Fruit fly (Drosophila melanogaster) Kc167 (cell line): Measurements from ENCODE around the gene Pka-C3.

ENCODE experiments used
- Myc ChIP-seq: fragments of >200 bp; optimal IDR thresholded peaks from 2 replicates; lab custom pipeline; 2017; ENCODE audit warnings: missing external identifiers
- Sin3A ChIP-seq: fragments of >200 bp; optimal IDR thresholded peaks from 2 replicates; lab custom pipeline; 2018; ENCODE audit warnings: missing external identifiers
- h ChIP-seq: fragments of >200 bp; optimal IDR thresholded peaks from 3 replicates; lab custom pipeline; 2018; ENCODE audit warnings: missing external identifiers
- insv ChIP-seq: fragments of >200 bp; optimal IDR thresholded peaks from 3 replicates; lab custom pipeline; 2018; ENCODE audit warnings: missing external identifiers
- psq ChIP-seq: fragments of >200 bp; optimal IDR thresholded peaks from 2 replicates; lab custom pipeline; 2017; ENCODE audit warnings: missing external identifiers
- ttk ChIP-seq: sonication (Bioruptor generic); optimal IDR thresholded peaks from 2 replicates; lab custom pipeline; 2017; ENCODE audit warnings: missing external identifiers

DNA sequence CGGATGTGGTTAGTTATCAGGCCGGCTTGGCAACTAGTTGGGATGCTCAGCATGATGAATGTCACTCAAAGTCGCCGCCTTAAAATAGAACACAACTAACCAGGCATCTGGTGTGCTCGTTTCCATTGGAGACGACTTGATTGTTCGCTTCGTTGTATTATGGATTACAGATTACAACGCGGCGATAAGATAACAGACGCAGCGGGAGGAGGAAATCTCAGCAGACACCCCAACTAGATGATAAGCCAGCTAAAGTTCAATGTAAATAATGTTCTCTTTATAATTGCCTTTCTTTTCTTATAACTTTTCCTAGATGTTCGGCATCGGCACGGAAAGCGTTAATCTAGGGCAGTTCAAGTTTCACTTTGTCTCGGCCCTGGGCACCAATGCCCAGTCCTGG lies 14.1 kb upstream of the Pka-C3 start:
- TF ChIP-seq ttk (lab: Kevin White, UChicago) (no peak), psq (lab: Kevin White, UChicago) (no peak), insv (lab: Kevin White, UChicago) (no peak), Myc (no peak), h (lab: Kevin White, UChicago) (no peak), Sin3A (lab: Kevin White, UChicago) (no peak)
